Worm (Caenorhabditis elegans): ENCODE results near the gene F53F4.1.

ce11 chrV:13580696-13581095 lies 3.9 kb upstream of the F53F4.1 start, which contains the start of gene C50B8.5:
- no peak for TF ChIP-seq lin-13 (GFP tag; optimal IDR thresholded peaks at IDR 0.05)
- TF ChIP-seq nhr-25 (tag; optimal IDR thresholded peaks at IDR 0.05), result no peak
- no peak for TF ChIP-seq nhr-12 (tag; optimal IDR thresholded peaks at IDR 0.05)
- TF ChIP-seq nhr-6 (tag; optimal IDR thresholded peaks at IDR 0.05), result no peak

All from whole organism, L2 larva.